Fruit fly (Drosophila melanogaster): ENCODE results near the gene tal-2A.

DNA sequence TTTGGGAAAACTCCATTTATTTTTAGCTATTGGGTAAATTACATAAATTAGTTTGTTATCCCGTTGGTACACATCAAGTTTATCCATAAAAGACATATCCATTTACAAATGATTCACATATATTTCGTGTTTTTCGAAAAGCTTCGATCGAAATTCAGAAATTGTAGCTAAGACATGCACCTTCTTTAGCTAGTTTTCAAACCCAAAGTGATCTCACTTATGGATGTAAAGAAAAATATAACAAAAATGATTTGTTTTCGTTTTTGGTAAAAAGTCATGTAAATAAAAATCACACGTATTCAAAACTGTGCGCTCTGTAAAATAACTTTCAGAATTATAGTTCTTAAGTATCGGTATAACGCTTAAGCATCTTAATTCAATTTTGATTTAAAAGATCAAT, 20.6 kb downstream of the tal-2A start:
- TF ChIP-seq CG8478 (optimal IDR thresholded peaks at IDR 0.05) (no peak), CTCF (optimal IDR thresholded peaks at IDR 0.05) (peak; percentile 63 to 78)

Data from S2 (cell line).